Fruit fly (Drosophila melanogaster) whole organism, pupa: ENCODE measurements around the gene CG33514.
A peak's percentile ranks its signal among the peaks of the same experiment; 100 is the strongest.

Source experiments
- CG14655 ChIP-seq: fragments of 200-800 bp; sonication (Bioruptor generic); optimal IDR thresholded peaks from 3 replicates; lab custom pipeline; 2017; ENCODE audit warnings: mild to moderate bottlenecking, missing biosample characterization, missing genetic modification reagents, missing genetic modification characterization
- CG15710 ChIP-seq: fragments of 200-800 bp; sonication (Bioruptor generic); optimal IDR thresholded peaks from 2 replicates; lab custom pipeline; 2018; ENCODE audit warnings: missing biosample characterization, mild to moderate bottlenecking, missing genetic modification characterization, moderate library complexity
- CG17806 ChIP-seq: fragments of 200-800 bp; sonication (Bioruptor generic); optimal IDR thresholded peaks from 2 replicates; lab custom pipeline; 2018; ENCODE audit warnings: missing biosample characterization, mild to moderate bottlenecking, missing genetic modification characterization, moderate library complexity
- CG32121 ChIP-seq: fragments of 200-800 bp; sonication (Bioruptor generic); IDR thresholded peaks from 2 replicates; pipeline ENCODE4 v1.3.6; 2022; ENCODE audit warnings: missing biosample characterization, missing genetic modification characterization
- CG34367 ChIP-seq: fragments of 200-800 bp; sonication (Bioruptor generic); optimal IDR thresholded peaks from 2 replicates; lab custom pipeline; 2018; ENCODE audit warnings: missing biosample characterization, mild to moderate bottlenecking, missing genetic modification characterization
- CG4496 ChIP-seq: fragments of 200-800 bp; sonication (Bioruptor generic); IDR thresholded peaks from 3 replicates; pipeline ENCODE4 v1.3.6; 2022; ENCODE audit warnings: missing biosample characterization, missing genetic modification characterization
- CG8159 ChIP-seq: fragments of 200-800 bp; sonication (Bioruptor generic); optimal IDR thresholded peaks from 3 replicates; lab custom pipeline; 2018; ENCODE audit warnings: missing biosample characterization, mild to moderate bottlenecking, missing genetic modification characterization, moderate library complexity
- CG8301 ChIP-seq: fragments of 200-800 bp; sonication (Bioruptor generic); optimal IDR thresholded peaks from 2 replicates; lab custom pipeline; 2018; ENCODE audit warnings: missing biosample characterization, mild to moderate bottlenecking, missing genetic modification characterization
- EcR ChIP-seq: fragments of 200-800 bp; sonication (Bioruptor generic); optimal IDR thresholded peaks from 3 replicates; lab custom pipeline; 2019; ENCODE audit warnings: missing biosample characterization, missing genetic modification characterization, mild to moderate bottlenecking, moderate library complexity, missing genetic modification reagents
- Pif1A ChIP-seq: fragments of 200-800 bp; sonication (Bioruptor generic); optimal IDR thresholded peaks from 3 replicates; lab custom pipeline; 2016; ENCODE audit warnings: missing biosample characterization, missing genetic modification characterization
- fd96Ca ChIP-seq: fragments of 200-800 bp; sonication (Bioruptor generic); IDR thresholded peaks from 3 replicates; pipeline ENCODE4 v1.3.6; 2022; ENCODE audit warnings: missing biosample characterization, missing genetic modification characterization

DNA sequence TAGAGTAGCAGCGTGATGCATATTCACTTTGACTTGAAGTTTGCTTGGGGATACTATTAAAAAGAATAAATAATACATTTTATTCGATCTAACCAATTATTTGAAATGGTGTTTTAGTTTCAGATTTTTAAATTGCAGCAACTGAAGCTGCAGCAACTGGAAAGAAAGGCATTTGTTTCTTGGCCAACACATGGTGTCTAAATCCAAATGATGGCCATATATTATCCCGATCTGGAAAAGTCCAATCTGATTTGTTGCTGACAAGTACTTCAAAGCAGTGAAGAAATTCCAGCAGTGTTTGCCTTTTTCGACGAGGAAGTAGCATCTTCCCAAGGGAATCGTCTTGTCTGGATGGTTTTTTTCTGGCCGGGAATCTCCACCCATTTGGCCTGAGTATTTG is 31.9 kb downstream of the CG33514 start:
- TF ChIP-seq EcR (GFP tag; lab: Kevin White, UChicago) (no peak), CG4496 (GFP tag; lab: Robert Waterston, UW) (no peak), CG32121 (GFP tag; lab: Robert Waterston, UW) (no peak), CG8159 (tag; lab: Kevin White, UChicago) (no peak), CG34367 (tag; lab: Kevin White, UChicago) (no peak), CG15710 (tag; lab: Kevin White, UChicago) (no peak), CG8301 (tag; lab: Kevin White, UChicago) (peak; percentile 43), CG17806 (tag; lab: Kevin White, UChicago) (no peak), fd96Ca (no peak), CG14655 (GFP tag; lab: Kevin White, UChicago) (peak; percentile 67), Pif1A (no peak)
